Worm (Caenorhabditis elegans): ENCODE data around the gene M01H9.3.

Gene M01H9.3

DNA sequence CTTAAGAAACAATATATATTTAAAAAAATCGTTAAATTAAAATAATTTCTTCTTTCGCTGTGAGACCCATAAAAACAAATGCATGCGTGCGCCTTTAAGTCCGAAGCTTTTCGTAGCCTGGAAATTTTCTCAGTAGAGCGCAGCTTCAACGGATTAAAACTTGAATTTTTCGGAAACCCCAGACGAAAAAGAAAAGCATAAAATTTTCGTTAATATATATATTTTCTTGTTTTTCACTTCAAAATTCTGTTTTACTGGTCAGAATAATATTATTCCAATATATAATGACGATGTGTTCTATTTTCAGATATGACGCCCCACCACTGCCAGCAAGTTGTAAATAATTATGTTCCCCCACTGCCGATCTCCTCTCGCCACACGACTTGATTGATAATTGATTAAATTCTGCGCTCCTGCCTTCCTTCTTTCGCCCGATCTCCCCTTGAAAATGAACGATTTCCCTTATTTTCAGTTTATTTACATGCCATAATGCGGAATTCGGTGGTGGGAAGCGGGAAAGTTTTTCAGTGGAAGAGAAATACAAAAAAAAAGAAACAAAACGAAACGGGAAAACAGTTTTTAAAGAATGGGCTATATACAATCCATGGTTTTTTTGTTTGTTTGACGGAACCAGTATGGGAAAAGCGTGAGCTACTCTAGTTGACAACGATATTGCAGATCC is 8.7 kb downstream of the M01H9.3 start:
- peak; percentile 69 for TF ChIP-seq ztf-4 (tag; optimal IDR thresholded peaks at IDR 0.05)
- TF ChIP-seq fkh-10 (GFP tag; optimal IDR thresholded peaks at IDR 0.05) = no peak
- no peak for TF ChIP-seq ceh-16 (tag; optimal IDR thresholded peaks at IDR 0.05)
- no peak for TF ChIP-seq lin-15B (tag; optimal IDR thresholded peaks at IDR 0.05)
- peak; percentile 46 for TF ChIP-seq pha-4 (tag; optimal IDR thresholded peaks at IDR 0.05)
- TF ChIP-seq lsy-12 (tag; optimal IDR thresholded peaks at IDR 0.05) = peak; percentile 46
- TF ChIP-seq tbx-2 (tag; optimal IDR thresholded peaks at IDR 0.05) = peak; percentile 46
- TF ChIP-seq egl-27 (tag; optimal IDR thresholded peaks at IDR 0.05) = no peak
- TF ChIP-seq nhr-43 (tag; optimal IDR thresholded peaks at IDR 0.05; ENCODE audit: poor library complexity, severe bottlenecking) = peak; percentile 65
- no peak for TF ChIP-seq sea-2 (GFP tag; optimal IDR thresholded peaks at IDR 0.05)
- TF ChIP-seq ama-1 (optimal IDR thresholded peaks at IDR 0.05) = peak; percentile 98
- TF ChIP-seq jun-1 (tag; optimal IDR thresholded peaks at IDR 0.05) = peak; percentile 17
- TF ChIP-seq pqm-1 (tag; optimal IDR thresholded peaks at IDR 0.05) = no peak
- TF ChIP-seq elt-1 (tag; optimal IDR thresholded peaks at IDR 0.05) = no peak
- TF ChIP-seq fkh-2 (tag; optimal IDR thresholded peaks at IDR 0.05) = no peak
- no peak for TF ChIP-seq ceh-9 (tag; optimal IDR thresholded peaks at IDR 0.05)
- TF ChIP-seq ceh-82 (tag; optimal IDR thresholded peaks at IDR 0.05) = no peak
- TF ChIP-seq hmg-11 (tag; optimal IDR thresholded peaks at IDR 0.05) = peak; percentile 9
- no peak for TF ChIP-seq nhr-237 (tag; optimal IDR thresholded peaks at IDR 0.05)
- TF ChIP-seq elt-2 (tag; optimal IDR thresholded peaks at IDR 0.05) = peak; percentile 40
- peak; percentile 14 for TF ChIP-seq nhr-23 (tag; optimal IDR thresholded peaks at IDR 0.05)
- no peak for TF ChIP-seq nhr-67 (tag; optimal IDR thresholded peaks at IDR 0.05)
- TF ChIP-seq nhr-25 (tag; optimal IDR thresholded peaks at IDR 0.05) = no peak
- no peak for TF ChIP-seq nhr-76 (tag; optimal IDR thresholded peaks at IDR 0.05)

- TF ChIP-seq ZK546.5 (tag; optimal IDR thresholded peaks at IDR 0.05) = no peak
- TF ChIP-seq nhr-77 (tag; optimal IDR thresholded peaks at IDR 0.05) = no peak
- TF ChIP-seq elt-2 (tag; optimal IDR thresholded peaks at IDR 0.05) = no peak
- no peak for TF ChIP-seq pha-4 (tag; optimal IDR thresholded peaks at IDR 0.05)
- TF ChIP-seq zag-1 (tag; optimal IDR thresholded peaks at IDR 0.05) = no peak
- no peak for TF ChIP-seq nhr-237 (tag; optimal IDR thresholded peaks at IDR 0.05)
- TF ChIP-seq nhr-12 (tag; optimal IDR thresholded peaks at IDR 0.05) = no peak
- no peak for TF ChIP-seq nhr-11 (tag; optimal IDR thresholded peaks at IDR 0.05)
- TF ChIP-seq egl-27 (tag; optimal IDR thresholded peaks at IDR 0.05) = no peak
- TF ChIP-seq ceh-16 (tag; optimal IDR thresholded peaks at IDR 0.05) = no peak
- no peak for TF ChIP-seq ceh-9 (tag; optimal IDR thresholded peaks at IDR 0.05)
- TF ChIP-seq tbx-2 (tag; optimal IDR thresholded peaks at IDR 0.05) = no peak
- no peak for TF ChIP-seq lsy-12 (tag; optimal IDR thresholded peaks at IDR 0.05)
- no peak for TF ChIP-seq fos-1 (tag; optimal IDR thresholded peaks at IDR 0.05)
- TF ChIP-seq lin-39 (tag; optimal IDR thresholded peaks at IDR 0.05) = no peak
- no peak for TF ChIP-seq nhr-76 (tag; optimal IDR thresholded peaks at IDR 0.05)
- TF ChIP-seq nhr-23 (tag; optimal IDR thresholded peaks at IDR 0.05) = no peak
- TF ChIP-seq nhr-28 (tag; optimal IDR thresholded peaks at IDR 0.05) = no peak
- TF ChIP-seq fkh-2 (tag; optimal IDR thresholded peaks at IDR 0.05) = no peak
- no peak for TF ChIP-seq elt-1 (tag; optimal IDR thresholded peaks at IDR 0.05)
Observed at ce11 chrIV:4465184-4465583, 11.7 kb downstream of the M01H9.3 start, which contains the start of gene M01H9.5. TSS of gene M01H9.5 (plus strand) at chrIV:4465484.

- TF ChIP-seq pqm-1 (tag; optimal IDR thresholded peaks at IDR 0.05) (no peak), ceh-9 (tag; optimal IDR thresholded peaks at IDR 0.05) (no peak), egl-27 (tag; optimal IDR thresholded peaks at IDR 0.05) (no peak), egl-5 (tag; optimal IDR thresholded peaks at IDR 0.05) (no peak), fos-1 (tag; optimal IDR thresholded peaks at IDR 0.05) (no peak), fkh-2 (tag; optimal IDR thresholded peaks at IDR 0.05) (no peak), nhr-77 (tag; optimal IDR thresholded peaks at IDR 0.05) (no peak), ztf-4 (tag; optimal IDR thresholded peaks at IDR 0.05) (no peak), elt-3 (tag; optimal IDR thresholded peaks at IDR 0.05) (no peak), nhr-12 (tag; optimal IDR thresholded peaks at IDR 0.05) (no peak), nhr-43 (tag; optimal IDR thresholded peaks at IDR 0.05; ENCODE audit: poor library complexity, severe bottlenecking) (no peak), fkh-10 (GFP tag; optimal IDR thresholded peaks at IDR 0.05) (no peak), nhr-67 (tag; optimal IDR thresholded peaks at IDR 0.05) (no peak), ztf-11 (tag; optimal IDR thresholded peaks at IDR 0.05) (no peak)
Observed at ce11 chrIV:4463132-4463531, 13.7 kb downstream of the M01H9.3 start, which contains the start of gene M01H9.2. TSS of gene M01H9.2 (minus strand) at chrIV:4463232.

DNA sequence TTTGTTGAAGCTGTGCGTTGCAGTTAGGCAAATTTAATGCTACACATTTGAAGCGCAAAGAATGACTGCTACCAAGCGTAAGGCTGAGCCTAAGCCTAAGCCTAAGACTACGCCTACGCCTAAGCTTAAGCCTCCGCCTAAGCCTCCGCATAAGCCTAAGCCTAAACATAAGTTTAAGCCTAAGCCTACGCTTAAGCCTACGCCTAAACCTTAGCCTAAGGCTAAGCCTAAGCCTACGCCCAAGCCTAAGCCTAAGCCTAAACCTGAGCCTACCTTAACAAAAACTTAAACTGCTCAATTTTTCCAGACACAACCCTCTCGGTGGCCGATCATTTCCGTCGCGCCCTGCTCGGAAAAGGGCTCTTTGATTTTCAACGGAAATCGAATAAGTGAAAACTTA is 17.5 kb downstream of the M01H9.3 start:
- TF ChIP-seq ceh-16 (tag; optimal IDR thresholded peaks at IDR 0.05) (no peak), fos-1 (tag; optimal IDR thresholded peaks at IDR 0.05) (no peak), ceh-9 (tag; optimal IDR thresholded peaks at IDR 0.05) (no peak), skn-1 (tag; optimal IDR thresholded peaks at IDR 0.05) (no peak), pqm-1 (tag; optimal IDR thresholded peaks at IDR 0.05) (no peak), nhr-28 (tag; optimal IDR thresholded peaks at IDR 0.05) (no peak), elt-2 (tag; optimal IDR thresholded peaks at IDR 0.05) (no peak), mml-1 (tag; optimal IDR thresholded peaks at IDR 0.05) (no peak), R02D3.7 (tag; optimal IDR thresholded peaks at IDR 0.05) (no peak), unc-62 (GFP tag; optimal IDR thresholded peaks at IDR 0.05) (no peak), ceh-82 (tag; optimal IDR thresholded peaks at IDR 0.05) (no peak), nhr-23 (tag; optimal IDR thresholded peaks at IDR 0.05) (no peak)

Measured in whole organism, L3 larva.